Worm (Caenorhabditis elegans): ENCODE measurements around the gene R10D12.10.

- TF ChIP-seq lin-40 (tag; optimal IDR thresholded peaks at IDR 0.05) (no peak), madf-8 (GFP tag; conservative IDR thresholded peaks at IDR 0.05) (no peak), nhr-27 (tag; optimal IDR thresholded peaks at IDR 0.05) (no peak), T26A5.8 (tag; optimal IDR thresholded peaks at IDR 0.05) (no peak), pha-4 (tag; optimal IDR thresholded peaks at IDR 0.05) (no peak), F57A8.1 (GFP tag; optimal IDR thresholded peaks at IDR 0.05) (no peak), C17E4.6 (GFP tag; IDR thresholded peaks at IDR 0.05) (no peak), unc-62 (GFP tag; optimal IDR thresholded peaks at IDR 0.05) (no peak)
Measured at ce11 chrV:13949010-13949409, 9.1 kb downstream of the R10D12.10 start, which contains the start of gene R10D12.6.

Data from whole organism, young adult.